Fruit fly (Drosophila melanogaster) whole organism, embryonic: ENCODE data around the gene CG10663.

Source experiments
- Asciz ChIP-seq: fragments of 200-800 bp; sonication (Bioruptor generic); optimal IDR thresholded peaks from 2 replicates; lab custom pipeline; 2017; ENCODE audit warnings: missing biosample characterization, mild to moderate bottlenecking, missing genetic modification characterization, missing genetic modification reagents
- Bteb2 ChIP-seq: fragments of 200-800 bp; sonication (Bioruptor generic); optimal IDR thresholded peaks from 2 replicates; lab custom pipeline; 2016; ENCODE audit warnings: missing biosample characterization, missing genetic modification characterization
- CG1024 ChIP-seq: fragments of 200-800 bp; sonication (Bioruptor generic); IDR thresholded peaks from 2 replicates; pipeline ENCODE4 v1.3.6; 2022; ENCODE audit warnings: missing biosample characterization, missing genetic modification characterization
- CG10267 ChIP-seq: fragments of 200-800 bp; sonication (Bioruptor generic); optimal IDR thresholded peaks from 2 replicates; lab custom pipeline; 2018; ENCODE audit warnings: missing biosample characterization, mild to moderate bottlenecking, missing genetic modification characterization, moderate library complexity
- CG10565 ChIP-seq: fragments of 200-800 bp; sonication (Bioruptor generic); optimal IDR thresholded peaks from 3 replicates; lab custom pipeline; 2016; ENCODE audit warnings: missing biosample characterization, mild to moderate bottlenecking, missing genetic modification characterization
- CG12219 ChIP-seq: fragments of 200-800 bp; sonication (Bioruptor generic); optimal IDR thresholded peaks from 3 replicates; lab custom pipeline; 2018; ENCODE audit warnings: missing biosample characterization, mild to moderate bottlenecking, missing genetic modification characterization
- CG14050 ChIP-seq: fragments of 200-800 bp; sonication (Bioruptor generic); IDR thresholded peaks from 3 replicates; pipeline ENCODE4 v1.3.6; 2022; ENCODE audit warnings: missing biosample characterization, missing genetic modification characterization
- CG14965 ChIP-seq: fragments of 200-800 bp; sonication (Bioruptor generic); optimal IDR thresholded peaks from 2 replicates; lab custom pipeline; 2016; ENCODE audit warnings: missing biosample characterization, missing genetic modification characterization, borderline replicate concordance
- CG15269 ChIP-seq: fragments of 200-800 bp; sonication (Bioruptor generic); optimal IDR thresholded peaks from 2 replicates; lab custom pipeline; 2018; ENCODE audit warnings: missing biosample characterization, mild to moderate bottlenecking, missing genetic modification characterization, moderate library complexity
- CG16813 ChIP-seq: fragments of 200-800 bp; sonication (Bioruptor generic); IDR thresholded peaks from 3 replicates; pipeline ENCODE4 v1.3.6; 2022; ENCODE audit warnings: missing biosample characterization, missing genetic modification characterization; ENCODE audit not compliant: partially characterized antibody
- CG16863 ChIP-seq: fragments of 200-800 bp; sonication (Bioruptor generic); optimal IDR thresholded peaks from 3 replicates; lab custom pipeline; 2016; ENCODE audit warnings: missing biosample characterization, missing genetic modification characterization
- CG32772 ChIP-seq: fragments of 200-800 bp; sonication (Bioruptor generic); IDR thresholded peaks from 2 replicates; pipeline ENCODE4 v1.3.6; 2022; ENCODE audit warnings: missing biosample characterization, missing genetic modification characterization
- CG4424 ChIP-seq: fragments of 200-800 bp; sonication (Bioruptor generic); optimal IDR thresholded peaks from 3 replicates; lab custom pipeline; 2016; ENCODE audit warnings: missing biosample characterization, missing genetic modification characterization
- CG5180 ChIP-seq: fragments of 200-800 bp; sonication (Bioruptor generic); optimal IDR thresholded peaks from 3 replicates; lab custom pipeline; 2017; ENCODE audit warnings: missing biosample characterization, missing genetic modification characterization, mild to moderate bottlenecking, moderate library complexity, missing genetic modification reagents
- CG5245 ChIP-seq: fragments of 200-800 bp; sonication (Bioruptor generic); optimal IDR thresholded peaks from 3 replicates; lab custom pipeline; 2016; ENCODE audit warnings: missing biosample characterization, missing genetic modification characterization
- CG6175 ChIP-seq: fragments of 200-800 bp; sonication (Bioruptor generic); IDR thresholded peaks from 3 replicates; pipeline ENCODE4 v1.3.6; 2022; ENCODE audit warnings: missing biosample characterization, missing genetic modification characterization
- CG6813 ChIP-seq: fragments of 200-800 bp; sonication (Bioruptor generic); optimal IDR thresholded peaks from 2 replicates; lab custom pipeline; 2017; ENCODE audit warnings: missing biosample characterization, missing genetic modification characterization, mild to moderate bottlenecking, moderate library complexity, missing genetic modification reagents
- ERR ChIP-seq: fragments of 200-800 bp; sonication (Bioruptor generic); optimal IDR thresholded peaks from 2 replicates; lab custom pipeline; 2016; ENCODE audit warnings: missing biosample characterization, missing genetic modification characterization
- Gug ChIP-seq: fragments of 200-800 bp; sonication (Bioruptor generic); IDR thresholded peaks from 4 replicates; pipeline ENCODE4 v1.3.6; 2022; ENCODE audit warnings: missing biosample characterization, missing genetic modification characterization
- Hr3 ChIP-seq: fragments of 200-800 bp; sonication (Bioruptor generic); optimal IDR thresholded peaks from 3 replicates; lab custom pipeline; 2016; ENCODE audit warnings: missing biosample characterization, missing genetic modification characterization
- Kr ChIP-seq: fragments of 200-800 bp; sonication (Bioruptor generic); optimal IDR thresholded peaks from 2 replicates; lab custom pipeline; 2017; ENCODE audit warnings: missing biosample characterization, mild to moderate bottlenecking, missing genetic modification characterization
- MTF-1 ChIP-seq: fragments of 200-800 bp; sonication (Bioruptor generic); optimal IDR thresholded peaks from 2 replicates; lab custom pipeline; 2018; ENCODE audit warnings: missing biosample characterization, mild to moderate bottlenecking, missing genetic modification characterization, borderline replicate concordance
- Neu2 ChIP-seq: fragments of 200-800 bp; sonication (Bioruptor generic); optimal IDR thresholded peaks from 3 replicates; lab custom pipeline; 2016; ENCODE audit warnings: missing biosample characterization, missing genetic modification characterization, borderline replicate concordance
- Nf-YB ChIP-seq: fragments of 200-800 bp; sonication (Bioruptor generic); optimal IDR thresholded peaks from 3 replicates; lab custom pipeline; 2019; ENCODE audit warnings: missing biosample characterization, mild to moderate bottlenecking, missing genetic modification characterization, moderate library complexity
- NfI ChIP-seq: fragments of 200-800 bp; sonication (Bioruptor generic); optimal IDR thresholded peaks from 3 replicates; lab custom pipeline; 2018; ENCODE audit warnings: missing biosample characterization, mild to moderate bottlenecking, missing genetic modification characterization, moderate library complexity
- Side ChIP-seq: fragments of 200-800 bp; sonication (Bioruptor generic); optimal IDR thresholded peaks from 2 replicates; lab custom pipeline; 2016; ENCODE audit warnings: missing biosample characterization, missing genetic modification characterization
- Trl ChIP-seq, 3 experiments: fragments of >200 bp in 2 of 3; fragments of 200-800 bp in 1 of 3; sonication (Bioruptor generic) in 1 of 3; optimal IDR thresholded peaks; 2 replicates in 1 of 3; 3 replicates in 2 of 3; lab custom pipeline; 2016 to 2017; ENCODE audit warnings: missing biosample characterization in 1 of 3, missing genetic modification characterization in 1 of 3
- ase ChIP-seq: fragments of 200-800 bp; sonication (Bioruptor generic); IDR thresholded peaks from 3 replicates; pipeline ENCODE4 v1.3.6; 2022; ENCODE audit warnings: missing biosample characterization, missing genetic modification characterization
- corto ChIP-seq: fragments of 200-800 bp; sonication (Bioruptor generic); optimal IDR thresholded peaks from 2 replicates; lab custom pipeline; 2016; ENCODE audit warnings: missing biosample characterization, mild to moderate bottlenecking, missing genetic modification characterization, moderate library complexity
- dpn ChIP-seq, 2 experiments: fragments of 200-800 bp; sonication (Bioruptor generic); optimal IDR thresholded peaks; 3 replicates each; lab custom pipeline; 2016; ENCODE audit warnings: missing biosample characterization in 2 of 2, missing genetic modification characterization in 2 of 2
- fd102C ChIP-seq: fragments of 200-800 bp; sonication (Bioruptor generic); optimal IDR thresholded peaks from 2 replicates; lab custom pipeline; 2018; ENCODE audit warnings: missing biosample characterization, mild to moderate bottlenecking, missing genetic modification characterization, moderate library complexity
- fd96Cb ChIP-seq: fragments of 200-800 bp; sonication (Bioruptor generic); optimal IDR thresholded peaks from 2 replicates; lab custom pipeline; 2018; ENCODE audit warnings: missing biosample characterization, mild to moderate bottlenecking, missing genetic modification characterization, moderate library complexity
- gt ChIP-seq: fragments of 200-800 bp; sonication (Bioruptor generic); IDR thresholded peaks from 2 replicates; pipeline ENCODE4 v1.3.6; 2022; ENCODE audit warnings: missing biosample characterization, missing genetic modification characterization
- hkb ChIP-seq, 2 experiments: fragments of 200-800 bp in 1 of 2; fragments of >200 bp in 1 of 2; sonication (Bioruptor generic) in 1 of 2; IDR thresholded peaks in 1 of 2; optimal IDR thresholded peaks in 1 of 2; 2 replicates each; pipeline versions ENCODE4 v1.3.6 to Lab custom; 2017 to 2022; ENCODE audit warnings: missing biosample characterization in 1 of 2, missing genetic modification characterization in 1 of 2
- jumu ChIP-seq: fragments of 200-800 bp; sonication (Bioruptor generic); optimal IDR thresholded peaks from 3 replicates; lab custom pipeline; 2016; ENCODE audit warnings: missing biosample characterization, missing genetic modification characterization
- ken ChIP-seq: fragments of 200-800 bp; sonication (Bioruptor generic); IDR thresholded peaks from 3 replicates; pipeline ENCODE4 v1.3.6; 2022; ENCODE audit warnings: missing biosample characterization, missing genetic modification characterization
- lmd ChIP-seq: fragments of 200-800 bp; sonication (Bioruptor generic); IDR thresholded peaks from 2 replicates; pipeline ENCODE4 v1.3.6; 2022; ENCODE audit warnings: missing biosample characterization, missing genetic modification characterization
- lov ChIP-seq, 2 experiments: fragments of 200-800 bp in 1 of 2; fragments of >200 bp in 1 of 2; sonication (Bioruptor generic) in 1 of 2; IDR thresholded peaks in 1 of 2; optimal IDR thresholded peaks in 1 of 2; 2 replicates in 1 of 2; 3 replicates in 1 of 2; pipeline versions ENCODE4 v1.3.6 to Lab custom; 2017 to 2022; ENCODE audit warnings: missing biosample characterization in 1 of 2, missing genetic modification characterization in 1 of 2
- nerfin-1 ChIP-seq: fragments of 200-800 bp; sonication (Bioruptor generic); optimal IDR thresholded peaks from 3 replicates; lab custom pipeline; 2019; ENCODE audit warnings: missing biosample characterization, mild to moderate bottlenecking, missing genetic modification characterization, moderate library complexity
- org-1 ChIP-seq: fragments of 200-800 bp; sonication (Bioruptor generic); optimal IDR thresholded peaks from 2 replicates; lab custom pipeline; 2017; ENCODE audit warnings: missing biosample characterization, missing genetic modification characterization
- ranshi ChIP-seq: fragments of 200-800 bp; sonication (Bioruptor generic); IDR thresholded peaks from 2 replicates; pipeline ENCODE4 v1.3.6; 2022; ENCODE audit warnings: missing biosample characterization, missing genetic modification characterization
- ro ChIP-seq: fragments of 200-800 bp; sonication (Bioruptor generic); IDR thresholded peaks from 2 replicates; pipeline ENCODE4 v1.3.6; 2022; ENCODE audit warnings: missing biosample characterization, missing genetic modification characterization
- shn ChIP-seq: fragments of 200-800 bp; sonication (Bioruptor generic); optimal IDR thresholded peaks from 3 replicates; lab custom pipeline; 2016; ENCODE audit warnings: missing biosample characterization, missing genetic modification characterization
- sna ChIP-seq: fragments of 200-800 bp; sonication (Bioruptor generic); IDR thresholded peaks from 2 replicates; pipeline ENCODE4 v1.3.6; 2022; ENCODE audit warnings: missing biosample characterization, missing genetic modification characterization; ENCODE audit not compliant: partially characterized antibody
- so ChIP-seq: fragments of 200-800 bp; sonication (Bioruptor generic); IDR thresholded peaks from 3 replicates; pipeline ENCODE4 v1.3.6; 2022; ENCODE audit warnings: missing biosample characterization, missing genetic modification characterization
- ttk ChIP-seq: fragments of 200-800 bp; sonication (Bioruptor generic); IDR thresholded peaks from 2 replicates; pipeline ENCODE4 v2.1.2; 2022; ENCODE audit warnings: missing biosample characterization, missing genetic modification characterization
- zen ChIP-seq: fragments of 200-800 bp; sonication (Bioruptor generic); optimal IDR thresholded peaks from 3 replicates; lab custom pipeline; 2018; ENCODE audit warnings: missing biosample characterization, mild to moderate bottlenecking, missing genetic modification characterization, moderate library complexity

The CG10663 gene

dm6 chr3L:12529431-12530007, 44.7 kb upstream of the CG10663 start (continued):
- TF ChIP-seq lov (optimal IDR thresholded peaks at IDR 0.05; lab: Kevin White, UChicago), result no peak
- peak; percentile 85 for TF ChIP-seq lov (GFP tag; IDR thresholded peaks at IDR 0.05; lab: Robert Waterston, UW)
- TF ChIP-seq so, result peak; percentile 56; the same call in 1 of the 3 replicates
- TF ChIP-seq ranshi (GFP tag; lab: Robert Waterston, UW), result peak; percentile 17; the same call in 1 of the 2 replicates
- TF ChIP-seq CG4424 (GFP tag; lab: Kevin White, UChicago), result peak; percentile 60
- peak; percentile 48; the same call in 2 of the 3 replicates for TF ChIP-seq ase (GFP tag; lab: Robert Waterston, UW)
- TF ChIP-seq org-1 (GFP tag; lab: Kevin White, UChicago), result peak; percentile 13
- no peak for TF ChIP-seq hkb (optimal IDR thresholded peaks at IDR 0.05; lab: Kevin White, UChicago)
- TF ChIP-seq hkb (GFP tag; IDR thresholded peaks at IDR 0.05; lab: Robert Waterston, UW), result peak; percentile 80
- TF ChIP-seq CG16813 (GFP tag; lab: Robert Waterston, UW), result no peak
- no peak for TF ChIP-seq Kr (GFP tag; lab: Kevin White, UChicago)
- peak; percentile 54 for TF ChIP-seq shn (GFP tag; lab: Kevin White, UChicago)
- TF ChIP-seq NfI, result peak; percentile 38
- peak; percentile 22 for TF ChIP-seq Bteb2 (GFP tag; lab: Kevin White, UChicago)
- peak; percentile 58; the same call in 1 of the 2 replicates for TF ChIP-seq CG1024
- TF ChIP-seq CG14965, result no peak
- peak; percentile 49 for TF ChIP-seq nerfin-1 (tag; lab: Kevin White, UChicago)
- no peak for TF ChIP-seq jumu (GFP tag; lab: Kevin White, UChicago)
- TF ChIP-seq gt (GFP tag; lab: Robert Waterston, UW), result no peak
- TF ChIP-seq lmd (GFP tag; lab: Robert Waterston, UW), result peak; percentile 55
- no peak for TF ChIP-seq CG10565 (GFP tag; lab: Kevin White, UChicago)
- peak; percentile 10 for TF ChIP-seq Hr3
- TF ChIP-seq CG14050 (GFP tag; lab: Robert Waterston, UW), result peak; percentile 48; the same call in 1 of the 3 replicates
- TF ChIP-seq ERR (GFP tag; lab: Kevin White, UChicago), result no peak
- peak; percentile 50; the same call in 1 of the 2 replicates for TF ChIP-seq ttk (GFP tag; lab: Robert Waterston, UW)
- TF ChIP-seq ken (GFP tag; lab: Robert Waterston, UW), result peak; percentile 18; the same call in 1 of the 3 replicates
- no peak for TF ChIP-seq fd102C (GFP tag; lab: Kevin White, UChicago)
- TF ChIP-seq CG6813 (GFP tag; lab: Kevin White, UChicago), result peak; percentile 31
- no peak for TF ChIP-seq MTF-1 (GFP tag; lab: Kevin White, UChicago)
- peak; percentile 23; the same call in 1 of the 2 replicates for TF ChIP-seq CG32772 (GFP tag; lab: Robert Waterston, UW)
- peak; percentile 62 for TF ChIP-seq CG12219 (GFP tag; lab: Kevin White, UChicago)
- TF ChIP-seq Side, result peak; percentile 39
- TF ChIP-seq CG6175 (GFP tag; lab: Robert Waterston, UW), result peak; percentile 14; the same call in 1 of the 3 replicates
- no peak for TF ChIP-seq zen (tag; lab: Kevin White, UChicago)
- peak; percentile 29 to 34 for TF ChIP-seq dpn (GFP tag; optimal IDR thresholded peaks at IDR 0.05; lab: Kevin White, UChicago)
- TF ChIP-seq Gug (GFP tag; lab: Robert Waterston, UW), result 0 out of 4 replicates have a peak, but pooled peaks have one; percentile 34
- peak; percentile 25 for TF ChIP-seq CG5180 (GFP tag; lab: Kevin White, UChicago)
- peak; percentile 62 for TF ChIP-seq corto (GFP tag; lab: Kevin White, UChicago)
- no peak for TF ChIP-seq Trl (optimal IDR thresholded peaks at IDR 0.05; lab: Kevin White, UChicago)
- no peak for TF ChIP-seq Trl (GFP tag; optimal IDR thresholded peaks at IDR 0.05; lab: Kevin White, UChicago)
- TF ChIP-seq Nf-YB (GFP tag; lab: Kevin White, UChicago), result peak; percentile 12
- TF ChIP-seq CG5245 (GFP tag; lab: Kevin White, UChicago), result peak; percentile 27
- peak; percentile 46 for TF ChIP-seq CG15269
- no peak for TF ChIP-seq ro (GFP tag; lab: Robert Waterston, UW)
- peak; percentile 57 for TF ChIP-seq Asciz (GFP tag; lab: Kevin White, UChicago)
- peak; percentile 38 for TF ChIP-seq CG10267
- TF ChIP-seq sna, result no peak
- no peak for TF ChIP-seq Neu2 (GFP tag; lab: Kevin White, UChicago)
- peak; percentile 6 for TF ChIP-seq CG16863 (GFP tag; lab: Kevin White, UChicago)
- peak; percentile 42 for TF ChIP-seq fd96Cb
